Fruit fly (Drosophila melanogaster) whole organism: ENCODE data around the gene Meics.

Experiments
- CG8478 ChIP-seq: fragments of >200 bp; optimal IDR thresholded peaks from 2 replicates; lab custom pipeline; 2018; ENCODE audit warnings: inconsistent platforms
- Dll ChIP-seq: fragments of >200 bp; optimal IDR thresholded peaks from 2 replicates; lab custom pipeline; 2017
- psq ChIP-seq: fragments of >200 bp; optimal IDR thresholded peaks from 2 replicates; lab custom pipeline; 2017
- usp ChIP-seq: fragments of >200 bp; optimal IDR thresholded peaks from 2 replicates; lab custom pipeline; 2017; ENCODE audit warnings: missing biosample characterization, missing genetic modification characterization, mixed read lengths

dm6 chr3L:13918774-13919173, 45.7 kb downstream of the Meics start:
- TF ChIP-seq psq (lab: Kevin White, UChicago): no peak
- TF ChIP-seq CG8478 (lab: Kevin White, UChicago): no peak
- TF ChIP-seq Dll: no peak
- TF ChIP-seq usp (GFP tag; lab: Kevin White, UChicago): no peak
